Worm (Caenorhabditis elegans) whole organism, L2 larva: ENCODE data around the gene Y116A8C.465.

Experiments used
- C34F6.9 ChIP-seq: fragments of 150-350 bp; optimal IDR thresholded peaks from 2 replicates; lab custom pipeline; 2014; ENCODE audit warnings: missing biosample characterization, missing genetic modification characterization
- R02D3.7 ChIP-seq: fragments of 150-350 bp; optimal IDR thresholded peaks from 2 replicates; lab custom pipeline; 2014; ENCODE audit warnings: missing biosample characterization, missing genetic modification characterization
- alr-1 ChIP-seq: fragments of 150-350 bp; optimal IDR thresholded peaks from 2 replicates; lab custom pipeline; 2014; ENCODE audit warnings: missing biosample characterization, missing genetic modification characterization
- ama-1 ChIP-seq: fragments of 150-350 bp; optimal IDR thresholded peaks from 2 replicates; lab custom pipeline; 2018; ENCODE audit warnings: inconsistent platforms
- ceh-16 ChIP-seq: fragments of 150-350 bp; optimal IDR thresholded peaks from 2 replicates; lab custom pipeline; 2014; ENCODE audit warnings: missing biosample characterization, missing genetic modification characterization
- crh-2 ChIP-seq: sonication (generic microtip); optimal IDR thresholded peaks from 2 replicates; lab custom pipeline; 2017; ENCODE audit warnings: missing biosample characterization, missing genetic modification characterization
- dmd-4 ChIP-seq: sonication (generic microtip); optimal IDR thresholded peaks from 2 replicates; lab custom pipeline; 2017; ENCODE audit warnings: missing biosample characterization, missing genetic modification characterization
- elt-1 ChIP-seq: fragments of 150-350 bp; optimal IDR thresholded peaks from 2 replicates; lab custom pipeline; 2014; ENCODE audit warnings: missing biosample characterization, missing genetic modification characterization
- fos-1 ChIP-seq: fragments of 150-350 bp; optimal IDR thresholded peaks from 2 replicates; lab custom pipeline; 2014; ENCODE audit warnings: missing biosample characterization, missing genetic modification characterization
- gmeb-1 ChIP-seq: fragments of 150-350 bp; optimal IDR thresholded peaks from 2 replicates; lab custom pipeline; 2014; ENCODE audit warnings: missing biosample characterization, missing genetic modification characterization
- lin-11 ChIP-seq: fragments of 150-350 bp; sonication (generic microtip); optimal IDR thresholded peaks from 2 replicates; lab custom pipeline; 2014; ENCODE audit warnings: missing biosample characterization, missing genetic modification characterization, inconsistent platforms, mixed read lengths
- lin-39 ChIP-seq: fragments of 150-350 bp; optimal IDR thresholded peaks from 2 replicates; lab custom pipeline; 2014; ENCODE audit warnings: missing biosample characterization, missing genetic modification reagents, missing genetic modification characterization
- lsy-2 ChIP-seq, 2 experiments: fragments of 150-350 bp in 1 of 2; sonication (generic microtip) in 1 of 2; optimal IDR thresholded peaks; 2 replicates each; lab custom pipeline; 2014 to 2017; ENCODE audit warnings: missing biosample characterization in 2 of 2, missing genetic modification characterization in 2 of 2
- mbf-1 ChIP-seq: sonication (generic microtip); optimal IDR thresholded peaks from 2 replicates; lab custom pipeline; 2017; ENCODE audit warnings: missing biosample characterization, missing genetic modification characterization
- nhr-10 ChIP-seq: sonication (generic microtip); optimal IDR thresholded peaks from 2 replicates; lab custom pipeline; 2017; ENCODE audit warnings: missing biosample characterization, missing genetic modification characterization
- nhr-11 ChIP-seq: fragments of 150-350 bp; optimal IDR thresholded peaks from 2 replicates; lab custom pipeline; 2014; ENCODE audit warnings: missing biosample characterization, missing genetic modification characterization
- nhr-129 ChIP-seq: fragments of 150-350 bp; optimal IDR thresholded peaks from 2 replicates; lab custom pipeline; 2014; ENCODE audit warnings: missing biosample characterization, missing genetic modification characterization
- nhr-21 ChIP-seq: fragments of 150-350 bp; optimal IDR thresholded peaks from 2 replicates; lab custom pipeline; 2014; ENCODE audit warnings: missing biosample characterization, missing genetic modification characterization
- nhr-23 ChIP-seq: fragments of 150-350 bp; optimal IDR thresholded peaks from 2 replicates; lab custom pipeline; 2014; ENCODE audit warnings: missing biosample characterization, missing genetic modification reagents, missing genetic modification characterization
- nhr-25 ChIP-seq: fragments of 150-350 bp; sonication (generic microtip); optimal IDR thresholded peaks from 3 replicates; lab custom pipeline; 2014; ENCODE audit warnings: missing biosample characterization, missing genetic modification characterization
- nhr-77 ChIP-seq: fragments of 150-350 bp; optimal IDR thresholded peaks from 2 replicates; lab custom pipeline; 2014; ENCODE audit warnings: missing biosample characterization, missing genetic modification characterization
- peb-1 ChIP-seq: fragments of 150-350 bp; optimal IDR thresholded peaks from 2 replicates; lab custom pipeline; 2014; ENCODE audit warnings: missing biosample characterization, missing genetic modification characterization
- sem-4 ChIP-seq: fragments of 150-350 bp; optimal IDR thresholded peaks from 2 replicates; lab custom pipeline; 2014; ENCODE audit warnings: missing biosample characterization, missing genetic modification reagents, missing genetic modification characterization
- sma-3 ChIP-seq: sonication (generic microtip); optimal IDR thresholded peaks from 2 replicates; lab custom pipeline; 2016; ENCODE audit warnings: missing genetic modification reagents, missing genetic modification characterization, missing compliant biosample characterization
- sma-9 ChIP-seq, 2 experiments: fragments of 150-350 bp in 1 of 2; sonication (generic microtip) in 1 of 2; optimal IDR thresholded peaks; 2 replicates each; lab custom pipeline; 2014 to 2016; ENCODE audit warnings: missing genetic modification characterization in 2 of 2, mild to moderate bottlenecking in 1 of 2, missing biosample characterization in 1 of 2, missing compliant biosample characterization in 1 of 2, missing genetic modification reagents in 1 of 2, moderate library complexity in 1 of 2
- snpc-4 ChIP-seq: fragments of 150-350 bp; optimal IDR thresholded peaks from 2 replicates; lab custom pipeline; 2014; ENCODE audit warnings: missing biosample characterization, missing genetic modification characterization
- unc-39 ChIP-seq: fragments of 150-350 bp; optimal IDR thresholded peaks from 2 replicates; lab custom pipeline; 2014; ENCODE audit warnings: missing biosample characterization, missing genetic modification characterization
- unc-62 ChIP-seq: fragments of 150-350 bp; optimal IDR thresholded peaks from 2 replicates; lab custom pipeline; 2014; ENCODE audit warnings: missing biosample characterization, missing genetic modification reagents, missing genetic modification characterization
- zag-1 ChIP-seq: fragments of 150-350 bp; optimal IDR thresholded peaks from 2 replicates; lab custom pipeline; 2014; ENCODE audit warnings: missing biosample characterization, missing genetic modification characterization
- ztf-1 ChIP-seq: fragments of 200-800 bp; sonication (Bioruptor generic); conservative IDR thresholded peaks from 2 replicates; pipeline ENCODE4 v1.3.6; 2022; ENCODE audit warnings: missing genetic modification characterization, missing compliant biosample characterization
- ztf-11 ChIP-seq: sonication (generic microtip); optimal IDR thresholded peaks from 2 replicates; lab custom pipeline; 2017; ENCODE audit warnings: missing biosample characterization, missing genetic modification characterization

Gene Y116A8C.465

DNA sequence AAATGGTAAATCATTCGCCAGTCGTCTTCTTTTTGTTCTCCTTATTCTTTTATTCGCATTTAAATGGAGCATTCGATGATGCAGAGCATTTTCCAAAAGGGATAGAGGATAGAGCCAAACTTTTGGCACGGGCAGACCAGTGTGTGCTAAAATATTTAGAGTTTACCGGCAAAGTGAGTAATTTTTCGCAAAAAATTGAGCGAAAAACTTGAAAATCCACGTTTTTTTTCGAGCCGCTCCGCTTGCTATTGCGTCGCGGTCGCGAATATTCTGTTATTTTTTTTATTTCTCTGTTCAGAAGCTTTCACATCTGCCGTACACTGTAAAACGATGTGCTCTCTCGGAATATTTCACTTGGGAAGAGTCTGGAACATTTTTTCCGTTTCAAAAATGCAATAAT, 23.8 kb downstream of the Y116A8C.465 start, which contains the start of gene Y116A8C.43:
Gene Y116A8C.43 (plus strand): TSS at position 3 of the 400 bp plus-strand sequence.
- no peak for TF ChIP-seq snpc-4 (tag; lab: Kevin White, UChicago)
- peak; percentile 52 for TF ChIP-seq ama-1 (lab: Kevin White, UChicago)

DNA sequence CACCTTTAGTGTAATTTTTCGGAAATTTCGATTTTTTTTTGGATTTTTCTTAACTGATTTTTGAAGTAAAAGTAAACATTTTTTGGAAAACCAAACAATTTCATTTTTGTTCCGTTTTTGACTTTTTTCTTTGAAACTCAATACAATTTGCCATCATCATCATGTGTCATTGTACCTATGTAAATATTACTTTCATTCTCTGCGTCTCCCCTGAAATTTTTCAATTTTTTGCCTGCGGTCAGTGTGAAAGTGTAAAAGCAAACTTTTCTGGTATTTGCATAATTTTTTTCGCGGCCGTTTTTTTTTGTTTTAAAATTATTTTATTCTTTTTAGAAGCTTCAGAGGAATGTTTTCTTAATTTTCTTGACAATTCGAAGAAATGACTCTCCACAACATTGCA, 28.7 kb downstream of the Y116A8C.465 start, which contains the start of gene Y116A8C.29:
Gene Y116A8C.29 (plus strand): TSS at position 328 of the 400 bp plus-strand sequence.
- TF ChIP-seq C34F6.9 (no peak), nhr-25 (no peak), fos-1 (tag; lab: Kevin White, UChicago) (peak; percentile 14), nhr-10 (tag; lab: Kevin White, UChicago) (no peak), ztf-11 (no peak), elt-1 (tag; lab: Kevin White, UChicago) (no peak), lin-11 (tag; lab: Kevin White, UChicago) (no peak)

DNA sequence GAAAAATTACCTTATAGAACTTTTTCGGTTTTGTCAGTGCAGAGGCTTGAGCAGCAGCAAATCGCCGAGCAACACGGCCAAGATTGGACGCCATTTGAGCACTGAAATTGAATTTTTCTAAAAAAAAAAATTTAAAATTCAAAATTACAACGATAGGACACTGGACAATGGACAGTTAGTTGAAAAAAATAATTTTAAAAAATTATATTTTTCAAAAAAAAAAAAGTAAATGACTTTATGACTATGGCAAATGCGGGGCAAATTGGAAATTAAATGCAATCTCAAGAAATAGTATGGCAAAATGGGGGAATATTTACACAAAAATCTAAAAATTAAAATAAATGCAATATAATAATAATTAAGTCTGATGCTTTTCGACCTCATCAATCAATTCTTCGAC, 31.1 kb downstream of the Y116A8C.465 start, which contains the start of gene Y116A8C.27:
Gene Y116A8C.27 (minus strand): TSS at position 101 of the 400 bp plus-strand sequence.
- TF ChIP-seq sem-4 (no peak), nhr-25 (no peak), sma-3 (GFP tag; lab: Kevin White, UChicago) (no peak), nhr-77 (no peak), elt-1 (tag; lab: Kevin White, UChicago) (no peak), nhr-21 (tag; lab: Kevin White, UChicago) (no peak), dmd-4 (tag; lab: Kevin White, UChicago) (no peak), unc-62 (GFP tag; lab: Kevin White, UChicago) (no peak), fos-1 (tag; lab: Kevin White, UChicago) (no peak), zag-1 (tag; lab: Kevin White, UChicago) (no peak), mbf-1 (tag; lab: Kevin White, UChicago) (no peak), gmeb-1 (tag; lab: Kevin White, UChicago) (no peak), lin-39 (tag; lab: Kevin White, UChicago) (no peak), nhr-129 (no peak), ztf-1 (GFP tag; lab: Robert Waterston, UW) (no peak), ceh-16 (no peak), sma-9 (GFP tag; optimal IDR thresholded peaks at IDR 0.05; lab: Kevin White, UChicago) (no peak), sma-9 (tag; optimal IDR thresholded peaks at IDR 0.05; lab: Kevin White, UChicago) (no peak), nhr-23 (tag; lab: Kevin White, UChicago) (no peak), alr-1 (tag; lab: Kevin White, UChicago) (no peak)

DNA sequence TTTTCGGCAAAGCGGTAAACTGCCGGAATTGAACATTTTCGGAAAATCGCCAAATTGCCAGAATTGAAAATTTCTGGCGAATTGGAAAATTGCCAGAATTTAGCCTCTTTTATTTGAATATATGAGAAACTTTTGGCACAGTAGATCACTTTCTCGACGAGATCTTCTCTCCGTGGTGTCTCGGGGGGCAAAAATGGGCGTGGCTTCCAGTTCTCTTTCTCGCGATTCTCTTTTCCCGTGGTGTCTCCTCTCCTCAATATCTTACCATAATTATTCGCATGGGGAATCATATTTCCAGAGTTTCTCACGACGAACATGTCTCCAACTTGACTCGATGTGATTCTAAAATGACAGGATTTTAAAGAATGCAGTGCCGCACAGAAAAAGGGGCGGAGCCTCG, 34.1 kb downstream of the Y116A8C.465 start:
- TF ChIP-seq sem-4 (no peak), nhr-25 (no peak), nhr-23 (tag; lab: Kevin White, UChicago) (no peak), nhr-21 (tag; lab: Kevin White, UChicago) (no peak), lin-11 (tag; lab: Kevin White, UChicago) (no peak), lsy-2 (tag; optimal IDR thresholded peaks at IDR 0.05; lab: Kevin White, UChicago) (no peak), crh-2 (tag; lab: Kevin White, UChicago) (no peak), ztf-1 (GFP tag; lab: Robert Waterston, UW) (no peak), nhr-129 (no peak), sma-3 (GFP tag; lab: Kevin White, UChicago) (no peak), sma-9 (GFP tag; optimal IDR thresholded peaks at IDR 0.05; lab: Kevin White, UChicago) (no peak), sma-9 (tag; optimal IDR thresholded peaks at IDR 0.05; lab: Kevin White, UChicago) (no peak), peb-1 (tag; lab: Kevin White, UChicago) (no peak), mbf-1 (tag; lab: Kevin White, UChicago) (no peak), fos-1 (tag; lab: Kevin White, UChicago) (no peak)

DNA sequence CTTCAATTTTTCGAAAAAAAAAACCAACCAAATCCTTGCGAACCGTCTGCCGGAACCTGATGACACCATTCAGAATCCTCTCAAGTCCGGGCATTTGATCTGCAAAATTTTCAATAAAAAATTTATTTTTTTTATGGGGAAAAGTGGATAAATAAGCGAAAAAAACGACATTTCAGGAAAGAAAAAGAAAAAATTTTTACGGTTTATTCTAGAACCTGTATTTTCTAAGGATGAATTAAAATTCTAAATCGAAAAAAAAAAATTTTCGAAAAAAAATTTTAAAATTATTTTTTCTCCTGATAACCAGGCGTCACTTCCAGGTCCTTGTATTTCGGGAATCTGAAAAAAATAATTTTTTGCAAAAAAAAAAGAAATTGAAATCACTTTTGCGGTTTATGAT, 35.1 kb downstream of the Y116A8C.465 start, which contains the start of gene bca-2:
Gene bca-2 (minus strand): TSS at position 101 of the 400 bp plus-strand sequence.
- no peak for TF ChIP-seq sem-4
- no peak for TF ChIP-seq lin-39 (tag; lab: Kevin White, UChicago)
- TF ChIP-seq nhr-11 (tag; lab: Kevin White, UChicago), result no peak
- no peak for TF ChIP-seq ztf-11
- no peak for TF ChIP-seq crh-2 (tag; lab: Kevin White, UChicago)
- no peak for TF ChIP-seq R02D3.7 (tag; lab: Kevin White, UChicago)
- TF ChIP-seq unc-39 (tag; lab: Kevin White, UChicago), result no peak
- TF ChIP-seq lin-11 (tag; lab: Kevin White, UChicago), result no peak
